Fruit fly (Drosophila melanogaster) whole organism, embryonic: Measurements from ENCODE around the gene Vps26.

ENCODE experiments used
- BEAF-32 ChIP-seq: fragments of 200-800 bp; sonication (Bioruptor generic); optimal IDR thresholded peaks from 3 replicates; lab custom pipeline; 2017; ENCODE audit warnings: missing biosample characterization, missing genetic modification characterization, mild to moderate bottlenecking, moderate library complexity, missing genetic modification reagents
- CG10366 ChIP-seq: fragments of 200-800 bp; sonication (Bioruptor generic); IDR thresholded peaks from 2 replicates; pipeline ENCODE4 v1.3.6; 2022; ENCODE audit warnings: missing biosample characterization, missing genetic modification characterization
- CG10979 ChIP-seq: fragments of 200-800 bp; sonication (Bioruptor generic); optimal IDR thresholded peaks from 2 replicates; lab custom pipeline; 2018; ENCODE audit warnings: missing biosample characterization, mild to moderate bottlenecking, missing genetic modification characterization, moderate library complexity
- CG11398 ChIP-seq: fragments of 200-800 bp; sonication (Bioruptor generic); optimal IDR thresholded peaks from 2 replicates; lab custom pipeline; 2016; ENCODE audit warnings: missing biosample characterization, missing genetic modification characterization
- CG11560 ChIP-seq: fragments of 200-800 bp; sonication (Bioruptor generic); IDR thresholded peaks from 3 replicates; pipeline ENCODE4 v1.3.6; 2022; ENCODE audit warnings: missing biosample characterization, missing genetic modification characterization
- CG11695 ChIP-seq: fragments of 200-800 bp; sonication (Bioruptor generic); IDR thresholded peaks from 3 replicates; pipeline ENCODE4 v1.3.6; 2022; ENCODE audit warnings: missing biosample characterization, missing genetic modification characterization
- CG17829 ChIP-seq: fragments of 200-800 bp; optimal IDR thresholded peaks from 2 replicates; lab custom pipeline; 2019; ENCODE audit warnings: missing biosample characterization, mild to moderate bottlenecking, missing genetic modification characterization, moderate library complexity
- CG17912 ChIP-seq: fragments of 200-800 bp; sonication (Bioruptor generic); optimal IDR thresholded peaks from 2 replicates; lab custom pipeline; 2018; ENCODE audit warnings: missing biosample characterization, mild to moderate bottlenecking, missing genetic modification characterization
- CG1792 ChIP-seq: fragments of 200-800 bp; sonication (Bioruptor generic); optimal IDR thresholded peaks from 2 replicates; lab custom pipeline; 2016; ENCODE audit warnings: missing biosample characterization, missing genetic modification characterization
- CG18619 ChIP-seq: fragments of 200-800 bp; sonication (Bioruptor generic); optimal IDR thresholded peaks from 3 replicates; lab custom pipeline; 2017; ENCODE audit warnings: missing biosample characterization, mild to moderate bottlenecking, missing genetic modification characterization
- CG18764 ChIP-seq: fragments of 200-800 bp; sonication (Bioruptor generic); optimal IDR thresholded peaks from 3 replicates; lab custom pipeline; 2016; ENCODE audit warnings: missing biosample characterization, missing genetic modification characterization
- CG2116 ChIP-seq: fragments of 200-800 bp; sonication (Bioruptor generic); optimal IDR thresholded peaks from 3 replicates; lab custom pipeline; 2018; ENCODE audit warnings: missing biosample characterization, mild to moderate bottlenecking, missing genetic modification characterization
- CG3995 ChIP-seq: fragments of 200-800 bp; sonication (Bioruptor generic); optimal IDR thresholded peaks from 3 replicates; lab custom pipeline; 2016; ENCODE audit warnings: missing biosample characterization, missing genetic modification characterization
- CG4282 ChIP-seq: fragments of 200-800 bp; sonication (Bioruptor generic); optimal IDR thresholded peaks from 2 replicates; lab custom pipeline; 2016; ENCODE audit warnings: missing biosample characterization, missing genetic modification characterization
- CG4328 ChIP-seq: fragments of 200-800 bp; sonication (Bioruptor generic); optimal IDR thresholded peaks from 3 replicates; lab custom pipeline; 2017; ENCODE audit warnings: missing biosample characterization, missing genetic modification reagents, missing genetic modification characterization
- CG6689 ChIP-seq: fragments of 200-800 bp; sonication (Bioruptor generic); IDR thresholded peaks from 2 replicates; pipeline ENCODE4 v1.3.6; 2022; ENCODE audit warnings: missing biosample characterization, missing genetic modification characterization
- CG6791 ChIP-seq: fragments of 200-800 bp; sonication (Bioruptor generic); IDR thresholded peaks from 3 replicates; pipeline ENCODE4 v1.3.6; 2022; ENCODE audit warnings: missing biosample characterization, missing genetic modification characterization; ENCODE audit not compliant: partially characterized antibody
- CG9817 ChIP-seq: fragments of 200-800 bp; sonication (Bioruptor generic); optimal IDR thresholded peaks from 2 replicates; lab custom pipeline; 2018; ENCODE audit warnings: missing biosample characterization, mild to moderate bottlenecking, missing genetic modification characterization, moderate library complexity
- CG9876 ChIP-seq: fragments of 200-800 bp; sonication (Bioruptor generic); optimal IDR thresholded peaks from 2 replicates; lab custom pipeline; 2016; ENCODE audit warnings: missing biosample characterization, missing genetic modification characterization
- Camta ChIP-seq: fragments of 200-800 bp; sonication (Bioruptor generic); optimal IDR thresholded peaks from 2 replicates; lab custom pipeline; 2016; ENCODE audit warnings: missing biosample characterization, missing genetic modification characterization
- Chrac-16 ChIP-seq: fragments of 200-800 bp; sonication (Bioruptor generic); optimal IDR thresholded peaks from 3 replicates; lab custom pipeline; 2016; ENCODE audit warnings: missing biosample characterization, missing genetic modification characterization
- D ChIP-seq, 2 experiments: fragments of 200-800 bp in 1 of 2; fragments of >200 bp in 1 of 2; sonication (Bioruptor generic) in 1 of 2; optimal IDR thresholded peaks; 2 replicates in 1 of 2; 3 replicates in 1 of 2; lab custom pipeline; 2017; ENCODE audit warnings: mild to moderate bottlenecking in 1 of 2, missing biosample characterization in 1 of 2, missing genetic modification characterization in 1 of 2, missing genetic modification reagents in 1 of 2
- Dad ChIP-seq: fragments of 200-800 bp; sonication (Bioruptor generic); optimal IDR thresholded peaks from 3 replicates; lab custom pipeline; 2016; ENCODE audit warnings: missing biosample characterization, missing genetic modification characterization
- Deaf1 ChIP-seq: fragments of 200-800 bp; optimal IDR thresholded peaks from 3 replicates; lab custom pipeline; 2019; ENCODE audit warnings: missing biosample characterization, mild to moderate bottlenecking, missing genetic modification characterization, moderate library complexity
- Dref ChIP-seq: fragments of 200-800 bp; sonication (Bioruptor generic); IDR thresholded peaks from 2 replicates; pipeline ENCODE4 v1.3.6; 2022; ENCODE audit warnings: missing biosample characterization, missing genetic modification characterization
- GATAe ChIP-seq: fragments of 200-800 bp; sonication (Bioruptor generic); conservative IDR thresholded peaks from 2 replicates; pipeline ENCODE4 v1.3.6; 2022; ENCODE audit warnings: missing biosample characterization, missing genetic modification characterization
- Hr51 ChIP-seq, 2 experiments: fragments of 200-800 bp; sonication (Bioruptor generic); optimal IDR thresholded peaks; 2 replicates in 1 of 2; 3 replicates in 1 of 2; lab custom pipeline; 2016 to 2018; ENCODE audit warnings: missing biosample characterization in 2 of 2, missing genetic modification characterization in 2 of 2, mild to moderate bottlenecking in 1 of 2, moderate library complexity in 1 of 2
- Hsf ChIP-seq: fragments of 200-800 bp; sonication (Bioruptor generic); optimal IDR thresholded peaks from 3 replicates; lab custom pipeline; 2016; ENCODE audit warnings: missing biosample characterization, missing genetic modification characterization
- Kr ChIP-seq: fragments of 200-800 bp; sonication (Bioruptor generic); optimal IDR thresholded peaks from 2 replicates; lab custom pipeline; 2017; ENCODE audit warnings: missing biosample characterization, mild to moderate bottlenecking, missing genetic modification characterization
- MTF-1 ChIP-seq: fragments of 200-800 bp; sonication (Bioruptor generic); optimal IDR thresholded peaks from 2 replicates; lab custom pipeline; 2018; ENCODE audit warnings: missing biosample characterization, mild to moderate bottlenecking, missing genetic modification characterization, borderline replicate concordance
- Med ChIP-seq: fragments of 200-800 bp; sonication (Bioruptor generic); peaks from one replicate; lab custom pipeline; 2016; ENCODE audit warnings: missing biosample characterization, missing genetic modification characterization, mild to moderate bottlenecking, inconsistent platforms, moderate library complexity
- Nf-YB ChIP-seq: fragments of 200-800 bp; sonication (Bioruptor generic); optimal IDR thresholded peaks from 3 replicates; lab custom pipeline; 2019; ENCODE audit warnings: missing biosample characterization, mild to moderate bottlenecking, missing genetic modification characterization, moderate library complexity
- Oli ChIP-seq: fragments of 200-800 bp; sonication (Bioruptor generic); optimal IDR thresholded peaks from 2 replicates; lab custom pipeline; 2018; ENCODE audit warnings: missing biosample characterization, mild to moderate bottlenecking, missing genetic modification characterization, moderate library complexity
- YL-1 ChIP-seq: fragments of 200-800 bp; sonication (Bioruptor generic); optimal IDR thresholded peaks from 3 replicates; lab custom pipeline; 2017; ENCODE audit warnings: missing biosample characterization, mild to moderate bottlenecking, missing genetic modification characterization
- ap ChIP-seq: fragments of 200-800 bp; sonication (Bioruptor generic); IDR thresholded peaks from 2 replicates; pipeline ENCODE4 v1.3.6; 2022; ENCODE audit warnings: missing biosample characterization, missing genetic modification characterization
- ara ChIP-seq: fragments of 200-800 bp; sonication (Bioruptor generic); IDR thresholded peaks from 2 replicates; pipeline ENCODE4 v1.3.6; 2022; ENCODE audit warnings: missing biosample characterization, missing genetic modification characterization
- ato ChIP-seq: fragments of 200-800 bp; sonication (Bioruptor generic); IDR thresholded peaks from 2 replicates; pipeline ENCODE4 v1.3.6; 2022; ENCODE audit warnings: missing biosample characterization, missing genetic modification characterization; ENCODE audit not compliant: partially characterized antibody
- gce ChIP-seq: fragments of 200-800 bp; sonication (Bioruptor generic); IDR thresholded peaks from 3 replicates; pipeline ENCODE4 v1.3.6; 2022; ENCODE audit warnings: missing biosample characterization, missing genetic modification characterization
- gcm ChIP-seq: fragments of 200-800 bp; sonication (Bioruptor generic); optimal IDR thresholded peaks from 2 replicates; lab custom pipeline; 2019; ENCODE audit warnings: missing biosample characterization, mild to moderate bottlenecking, missing genetic modification characterization, moderate library complexity
- gcm2 ChIP-seq: fragments of 200-800 bp; sonication (Bioruptor generic); optimal IDR thresholded peaks from 2 replicates; lab custom pipeline; 2016; ENCODE audit warnings: missing biosample characterization, missing genetic modification characterization
- jing ChIP-seq: fragments of 200-800 bp; sonication (Bioruptor generic); optimal IDR thresholded peaks from 2 replicates; lab custom pipeline; 2018; ENCODE audit warnings: missing biosample characterization, mild to moderate bottlenecking, missing genetic modification characterization
- klu ChIP-seq: fragments of 200-800 bp; sonication (Bioruptor generic); IDR thresholded peaks from 2 replicates; pipeline ENCODE4 v1.3.6; 2022; ENCODE audit warnings: missing biosample characterization, missing genetic modification characterization
- nerfin-2 ChIP-seq: fragments of 200-800 bp; sonication (Bioruptor generic); IDR thresholded peaks from 2 replicates; pipeline ENCODE4 v1.3.6; 2022; ENCODE audit warnings: missing biosample characterization, missing genetic modification characterization; ENCODE audit not compliant: partially characterized antibody
- prd ChIP-seq, 3 experiments: fragments of >200 bp in 2 of 3; fragments of 200-800 bp in 1 of 3; sonication (Bioruptor generic) in 1 of 3; optimal IDR thresholded peaks in 2 of 3; IDR thresholded peaks in 1 of 3; 2 replicates in 2 of 3; 3 replicates in 1 of 3; pipeline versions ENCODE4 v1.3.6 to Lab custom; 2017 to 2022; ENCODE audit warnings: missing biosample characterization in 1 of 3, missing genetic modification characterization in 1 of 3
- seq ChIP-seq: fragments of 200-800 bp; sonication (Bioruptor generic); IDR thresholded peaks from 2 replicates; pipeline ENCODE4 v1.3.6; 2022; ENCODE audit warnings: missing biosample characterization, missing genetic modification characterization
- sna ChIP-seq: fragments of 200-800 bp; sonication (Bioruptor generic); IDR thresholded peaks from 2 replicates; pipeline ENCODE4 v1.3.6; 2022; ENCODE audit warnings: missing biosample characterization, missing genetic modification characterization; ENCODE audit not compliant: partially characterized antibody
- tx ChIP-seq: fragments of 200-800 bp; sonication (Bioruptor generic); optimal IDR thresholded peaks from 2 replicates; lab custom pipeline; 2016; ENCODE audit warnings: missing biosample characterization, missing genetic modification characterization
- vfl ChIP-seq: fragments of 200-800 bp; sonication (Bioruptor generic); optimal IDR thresholded peaks from 2 replicates; lab custom pipeline; 2016; ENCODE audit warnings: missing biosample characterization, missing genetic modification characterization

Vps26 gene

dm6 chrX:1889926-1890325 is 16.3 kb downstream of the Vps26 start, which contains the start of the genes trr and mRpL16 (continued):
- TF ChIP-seq klu (GFP tag; lab: Robert Waterston, UW) (no peak), Hr51 (GFP tag; optimal IDR thresholded peaks at IDR 0.05; lab: Kevin White, UChicago) (peak in 1 of 2 experiments; percentile 13), Nf-YB (GFP tag; lab: Kevin White, UChicago) (no peak), gce (GFP tag; lab: Robert Waterston, UW) (peak; percentile 21; the same call in 1 of the 3 replicates), sna (GFP tag; lab: Robert Waterston, UW) (peak; percentile 68; the same call in 1 of the 2 replicates), ato (GFP tag; lab: Robert Waterston, UW) (0 out of 2 replicates have a peak, but pooled peaks have one; percentile 45), seq (peak; percentile 56; the same call in 1 of the 2 replicates), CG2116 (GFP tag; lab: Kevin White, UChicago) (peak; percentile 93), CG6791 (GFP tag; lab: Robert Waterston, UW) (peak; percentile 60), GATAe (no peak), prd (optimal IDR thresholded peaks at IDR 0.05; lab: Kevin White, UChicago) (no peak), prd (GFP tag; IDR thresholded peaks at IDR 0.05; lab: Robert Waterston, UW) (peak; percentile 58; the same call in 2 of the 3 replicates), Dad (GFP tag; lab: Kevin White, UChicago) (peak; percentile 41), Camta (GFP tag; lab: Kevin White, UChicago) (no peak), Kr (no peak), CG17829 (peak; percentile 71), CG17912 (GFP tag; lab: Kevin White, UChicago) (peak; percentile 30), CG11398 (peak; percentile 27), ap (GFP tag; lab: Robert Waterston, UW) (no peak), CG18764 (GFP tag; lab: Kevin White, UChicago) (no peak), CG11560 (tag; lab: Robert Waterston, UW) (peak; percentile 55; the same call in 1 of the 3 replicates), tx (GFP tag; lab: Kevin White, UChicago) (peak; percentile 31), CG1792 (peak; percentile 41), CG9876 (GFP tag; lab: Kevin White, UChicago) (no peak), Hsf (GFP tag; lab: Kevin White, UChicago) (peak; percentile 18), gcm (GFP tag; lab: Kevin White, UChicago) (no peak), Med (GFP tag; lab: Kevin White, UChicago) (peak; percentile 93), Dref (GFP tag; lab: Robert Waterston, UW) (peak; percentile 75), CG3995 (GFP tag; lab: Kevin White, UChicago) (no peak), CG10366 (peak; percentile 9; the same call in 1 of the 2 replicates), CG4328 (GFP tag; lab: Kevin White, UChicago) (no peak), CG9817 (tag; lab: Kevin White, UChicago) (peak; percentile 50), jing (GFP tag; lab: Kevin White, UChicago) (no peak), YL-1 (peak; percentile 86), CG6689 (GFP tag; lab: Robert Waterston, UW) (0 out of 2 replicates have a peak, but pooled peaks have one; percentile 36), CG11695 (GFP tag; lab: Robert Waterston, UW) (peak; percentile 39; the same call in 1 of the 3 replicates), BEAF-32 (GFP tag; lab: Kevin White, UChicago) (peak; percentile 86), ara (no peak), Chrac-16 (GFP tag; lab: Kevin White, UChicago) (peak; percentile 19), vfl (GFP tag; lab: Kevin White, UChicago) (no peak), Deaf1 (no peak), Oli (tag; lab: Kevin White, UChicago) (no peak), CG10979 (tag; lab: Kevin White, UChicago) (peak; percentile 32), MTF-1 (no peak), CG18619 (GFP tag; lab: Kevin White, UChicago) (no peak), D (optimal IDR thresholded peaks at IDR 0.05; lab: Kevin White, UChicago) (no peak), D (GFP tag; optimal IDR thresholded peaks at IDR 0.05; lab: Kevin White, UChicago) (no peak), nerfin-2 (GFP tag; lab: Robert Waterston, UW) (peak; percentile 51; the same call in 1 of the 2 replicates), CG4282 (GFP tag; lab: Kevin White, UChicago) (no peak), gcm2 (GFP tag; lab: Kevin White, UChicago) (no peak)
